Fruit fly (Drosophila melanogaster) whole organism, embryonic: ENCODE data around the gene CG33631.

ENCODE experiments used
- CG1024 ChIP-seq: fragments of 200-800 bp; sonication (Bioruptor generic); IDR thresholded peaks from 2 replicates; pipeline ENCODE4 v1.3.6; 2022; ENCODE audit warnings: missing biosample characterization, missing genetic modification characterization
- CG10431 ChIP-seq: fragments of 200-800 bp; sonication (Bioruptor generic); optimal IDR thresholded peaks from 3 replicates; lab custom pipeline; 2018; ENCODE audit warnings: missing biosample characterization, mild to moderate bottlenecking, missing genetic modification characterization
- CG10979 ChIP-seq: fragments of 200-800 bp; sonication (Bioruptor generic); optimal IDR thresholded peaks from 2 replicates; lab custom pipeline; 2018; ENCODE audit warnings: missing biosample characterization, mild to moderate bottlenecking, missing genetic modification characterization, moderate library complexity
- CG11504 ChIP-seq: fragments of 200-800 bp; sonication (Bioruptor generic); optimal IDR thresholded peaks from 3 replicates; lab custom pipeline; 2019; ENCODE audit warnings: missing biosample characterization, mild to moderate bottlenecking, missing genetic modification characterization, moderate library complexity
- CG11695 ChIP-seq: fragments of 200-800 bp; sonication (Bioruptor generic); IDR thresholded peaks from 3 replicates; pipeline ENCODE4 v1.3.6; 2022; ENCODE audit warnings: missing biosample characterization, missing genetic modification characterization
- CG13296 ChIP-seq: fragments of 200-800 bp; sonication (Bioruptor generic); optimal IDR thresholded peaks from 3 replicates; lab custom pipeline; 2018; ENCODE audit warnings: missing biosample characterization, mild to moderate bottlenecking, missing genetic modification characterization
- CG14014 ChIP-seq: fragments of 200-800 bp; sonication (Bioruptor generic); IDR thresholded peaks from 2 replicates; pipeline ENCODE4 v1.3.6; 2022; ENCODE audit warnings: missing biosample characterization, missing genetic modification characterization
- CG14441 ChIP-seq: fragments of 200-800 bp; sonication (Bioruptor generic); IDR thresholded peaks from 2 replicates; pipeline ENCODE4 v1.3.6; 2022; ENCODE audit warnings: missing biosample characterization, missing genetic modification characterization
- CG16863 ChIP-seq: fragments of 200-800 bp; sonication (Bioruptor generic); optimal IDR thresholded peaks from 3 replicates; lab custom pipeline; 2016; ENCODE audit warnings: missing biosample characterization, missing genetic modification characterization
- CG17186 ChIP-seq: fragments of 200-800 bp; sonication (Bioruptor generic); optimal IDR thresholded peaks from 3 replicates; lab custom pipeline; 2017; ENCODE audit warnings: missing biosample characterization, missing genetic modification reagents, missing genetic modification characterization
- CG17359 ChIP-seq: fragments of 200-800 bp; sonication (Bioruptor generic); optimal IDR thresholded peaks from 3 replicates; lab custom pipeline; 2018; ENCODE audit warnings: missing biosample characterization, mild to moderate bottlenecking, missing genetic modification characterization, moderate library complexity
- CG31224 ChIP-seq: fragments of 200-800 bp; sonication (Bioruptor generic); IDR thresholded peaks from 2 replicates; pipeline ENCODE4 v1.3.6; 2022; ENCODE audit warnings: missing biosample characterization, missing genetic modification characterization
- CG3281 ChIP-seq: fragments of 200-800 bp; sonication (Bioruptor generic); optimal IDR thresholded peaks from 3 replicates; lab custom pipeline; 2017; ENCODE audit warnings: missing biosample characterization, mild to moderate bottlenecking, missing genetic modification characterization
- CG3995 ChIP-seq: fragments of 200-800 bp; sonication (Bioruptor generic); optimal IDR thresholded peaks from 3 replicates; lab custom pipeline; 2016; ENCODE audit warnings: missing biosample characterization, missing genetic modification characterization
- CG4404 ChIP-seq: fragments of 200-800 bp; sonication (Bioruptor generic); IDR thresholded peaks from 2 replicates; pipeline ENCODE4 v1.3.6; 2022; ENCODE audit warnings: missing biosample characterization, missing genetic modification characterization
- CG4854 ChIP-seq: fragments of 200-800 bp; sonication (Bioruptor generic); optimal IDR thresholded peaks from 2 replicates; lab custom pipeline; 2016; ENCODE audit warnings: missing biosample characterization, missing genetic modification characterization, inconsistent platforms
- CG5245 ChIP-seq: fragments of 200-800 bp; sonication (Bioruptor generic); optimal IDR thresholded peaks from 3 replicates; lab custom pipeline; 2016; ENCODE audit warnings: missing biosample characterization, missing genetic modification characterization
- CG6254 ChIP-seq: fragments of 200-800 bp; sonication (Bioruptor generic); optimal IDR thresholded peaks from 3 replicates; lab custom pipeline; 2017; ENCODE audit warnings: mild to moderate bottlenecking, missing biosample characterization, missing genetic modification reagents, missing genetic modification characterization
- CG6272 ChIP-seq: fragments of 200-800 bp; sonication (Bioruptor generic); IDR thresholded peaks from 2 replicates; pipeline ENCODE4 v1.3.6; 2022; ENCODE audit warnings: missing biosample characterization, missing genetic modification characterization
- CG9817 ChIP-seq: fragments of 200-800 bp; sonication (Bioruptor generic); optimal IDR thresholded peaks from 2 replicates; lab custom pipeline; 2018; ENCODE audit warnings: missing biosample characterization, mild to moderate bottlenecking, missing genetic modification characterization, moderate library complexity
- Dad ChIP-seq: fragments of 200-800 bp; sonication (Bioruptor generic); optimal IDR thresholded peaks from 3 replicates; lab custom pipeline; 2016; ENCODE audit warnings: missing biosample characterization, missing genetic modification characterization
- H15 ChIP-seq: fragments of 200-800 bp; sonication (Bioruptor generic); IDR thresholded peaks from 3 replicates; pipeline ENCODE4 v1.3.6; 2022; ENCODE audit warnings: missing biosample characterization, missing genetic modification characterization
- HLHmδ ChIP-seq: fragments of 200-800 bp; sonication (Bioruptor generic); optimal IDR thresholded peaks from 2 replicates; lab custom pipeline; 2018; ENCODE audit warnings: missing biosample characterization, mild to moderate bottlenecking, missing genetic modification characterization, moderate library complexity
- Hey ChIP-seq: fragments of 200-800 bp; sonication (Bioruptor generic); optimal IDR thresholded peaks from 3 replicates; lab custom pipeline; 2018; ENCODE audit warnings: missing biosample characterization, mild to moderate bottlenecking, missing genetic modification characterization
- Hr3 ChIP-seq: fragments of 200-800 bp; sonication (Bioruptor generic); optimal IDR thresholded peaks from 3 replicates; lab custom pipeline; 2016; ENCODE audit warnings: missing biosample characterization, missing genetic modification characterization
- NFAT ChIP-seq: fragments of 200-800 bp; sonication (Bioruptor generic); IDR thresholded peaks from 2 replicates; pipeline ENCODE4 v1.3.6; 2022; ENCODE audit warnings: missing biosample characterization, missing genetic modification characterization
- Neu2 ChIP-seq: fragments of 200-800 bp; sonication (Bioruptor generic); optimal IDR thresholded peaks from 3 replicates; lab custom pipeline; 2016; ENCODE audit warnings: missing biosample characterization, missing genetic modification characterization, borderline replicate concordance
- Pdp1 ChIP-seq, 2 experiments: fragments of 200-800 bp; sonication (Bioruptor generic); optimal IDR thresholded peaks; 3 replicates each; lab custom pipeline; 2016; ENCODE audit warnings: missing biosample characterization in 2 of 2, missing genetic modification characterization in 2 of 2, mild to moderate bottlenecking in 1 of 2, moderate library complexity in 1 of 2
- Trl ChIP-seq, 3 experiments: fragments of >200 bp in 2 of 3; fragments of 200-800 bp in 1 of 3; sonication (Bioruptor generic) in 1 of 3; optimal IDR thresholded peaks; 2 replicates in 1 of 3; 3 replicates in 2 of 3; lab custom pipeline; 2016 to 2017; ENCODE audit warnings: missing biosample characterization in 1 of 3, missing genetic modification characterization in 1 of 3
- Vsx1 ChIP-seq: fragments of 200-800 bp; sonication (Bioruptor generic); optimal IDR thresholded peaks from 2 replicates; lab custom pipeline; 2017; ENCODE audit warnings: missing biosample characterization, mild to moderate bottlenecking, missing genetic modification characterization, missing genetic modification reagents
- Xbp1 ChIP-seq: fragments of 200-800 bp; sonication (Bioruptor generic); optimal IDR thresholded peaks from 3 replicates; lab custom pipeline; 2016; ENCODE audit warnings: missing biosample characterization, mild to moderate bottlenecking, missing genetic modification characterization
- bab2 ChIP-seq: fragments of 200-800 bp; sonication (Bioruptor generic); optimal IDR thresholded peaks from 2 replicates; lab custom pipeline; 2016; ENCODE audit warnings: missing biosample characterization, missing genetic modification characterization
- exex ChIP-seq: fragments of 200-800 bp; sonication (Bioruptor generic); optimal IDR thresholded peaks from 4 replicates; lab custom pipeline; 2018; ENCODE audit warnings: missing biosample characterization, mild to moderate bottlenecking, missing genetic modification characterization, moderate library complexity
- gce ChIP-seq: fragments of 200-800 bp; sonication (Bioruptor generic); IDR thresholded peaks from 3 replicates; pipeline ENCODE4 v1.3.6; 2022; ENCODE audit warnings: missing biosample characterization, missing genetic modification characterization
- grn ChIP-seq: fragments of 200-800 bp; sonication (Bioruptor generic); optimal IDR thresholded peaks from 3 replicates; lab custom pipeline; 2017; ENCODE audit warnings: missing biosample characterization, missing genetic modification characterization
- her ChIP-seq: fragments of 200-800 bp; sonication (Bioruptor generic); optimal IDR thresholded peaks from 2 replicates; lab custom pipeline; 2016; ENCODE audit warnings: missing biosample characterization, missing genetic modification characterization
- kay ChIP-seq: fragments of 200-800 bp; sonication (Bioruptor generic); optimal IDR thresholded peaks from 2 replicates; lab custom pipeline; 2016; ENCODE audit warnings: missing biosample characterization, missing genetic modification characterization
- lilli ChIP-seq: fragments of 200-800 bp; sonication (Bioruptor generic); optimal IDR thresholded peaks from 3 replicates; lab custom pipeline; 2016; ENCODE audit warnings: missing biosample characterization, missing genetic modification characterization
- onecut ChIP-seq: fragments of 200-800 bp; sonication (Bioruptor generic); IDR thresholded peaks from 2 replicates; pipeline ENCODE4 v1.3.6; 2022; ENCODE audit warnings: missing biosample characterization, missing genetic modification characterization
- p53 ChIP-seq: fragments of 200-800 bp; sonication (Bioruptor generic); optimal IDR thresholded peaks from 2 replicates; lab custom pipeline; 2016; ENCODE audit warnings: missing biosample characterization, missing genetic modification characterization
- pita ChIP-seq: fragments of 200-800 bp; sonication (Bioruptor generic); optimal IDR thresholded peaks from 2 replicates; lab custom pipeline; 2017; ENCODE audit warnings: missing biosample characterization, mild to moderate bottlenecking, missing genetic modification characterization
- psq ChIP-seq: fragments of 200-800 bp; sonication (Bioruptor generic); optimal IDR thresholded peaks from 2 replicates; lab custom pipeline; 2017; ENCODE audit warnings: missing biosample characterization, missing genetic modification characterization
- repo ChIP-seq: fragments of 200-800 bp; sonication (Bioruptor generic); optimal IDR thresholded peaks from 2 replicates; lab custom pipeline; 2016; ENCODE audit warnings: missing biosample characterization, missing genetic modification characterization
- rib ChIP-seq: fragments of 200-800 bp; sonication (Bioruptor generic); IDR thresholded peaks from 2 replicates; pipeline ENCODE4 v1.3.6; 2022; ENCODE audit warnings: missing biosample characterization, missing genetic modification characterization
- ro ChIP-seq: fragments of 200-800 bp; sonication (Bioruptor generic); IDR thresholded peaks from 2 replicates; pipeline ENCODE4 v1.3.6; 2022; ENCODE audit warnings: missing biosample characterization, missing genetic modification characterization
- row ChIP-seq: fragments of 200-800 bp; sonication (Bioruptor generic); IDR thresholded peaks from 3 replicates; pipeline ENCODE4 v1.3.6; 2022; ENCODE audit warnings: missing biosample characterization, missing genetic modification characterization
- sens-2 ChIP-seq: fragments of 200-800 bp; sonication (Bioruptor generic); IDR thresholded peaks from 2 replicates; pipeline ENCODE4 v1.3.6; 2022; ENCODE audit warnings: missing biosample characterization, missing genetic modification characterization
- tap ChIP-seq: fragments of 200-800 bp; optimal IDR thresholded peaks from 3 replicates; lab custom pipeline; 2019; ENCODE audit warnings: missing biosample characterization, mild to moderate bottlenecking, missing genetic modification characterization, moderate library complexity
- trh ChIP-seq: fragments of 200-800 bp; sonication (Bioruptor generic); optimal IDR thresholded peaks from 2 replicates; lab custom pipeline; 2016; ENCODE audit warnings: missing biosample characterization, missing genetic modification characterization
- yki ChIP-seq: fragments of >200 bp; optimal IDR thresholded peaks from 3 replicates; lab custom pipeline; 2018

CG33631 gene

DNA sequence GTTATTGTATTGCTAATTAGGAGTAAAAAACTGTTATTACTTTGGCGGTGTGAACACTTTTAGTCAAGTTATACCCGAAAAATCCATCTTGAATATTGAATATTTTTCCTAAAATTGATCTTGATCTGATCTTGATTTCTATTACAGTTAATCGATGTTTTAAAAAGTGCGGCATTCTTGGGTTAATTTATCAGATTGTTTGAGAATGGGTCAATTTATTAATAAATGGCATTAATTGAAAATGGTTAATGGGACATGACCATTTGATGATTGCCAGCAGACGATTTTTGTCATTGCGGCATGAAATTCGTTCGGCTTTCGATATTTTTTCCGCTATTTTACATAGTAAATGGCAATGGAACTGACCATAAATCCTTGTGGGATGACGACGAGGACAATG, at the start of gene CG33631:
CG33631 (plus strand) TSS at position 301 of the 400 bp plus-strand sequence.
- no peak for TF ChIP-seq CG11504
- no peak for TF ChIP-seq ro
- TF ChIP-seq Vsx1 (GFP tag; lab: Kevin White, UChicago): no peak
- TF ChIP-seq trh (GFP tag; lab: Kevin White, UChicago): no peak
- no peak for TF ChIP-seq lilli (GFP tag; lab: Kevin White, UChicago)
- TF ChIP-seq p53 (GFP tag; lab: Kevin White, UChicago): no peak
- no peak for TF ChIP-seq Hr3 (GFP tag; lab: Kevin White, UChicago)
- no peak for TF ChIP-seq CG10431 (GFP tag; lab: Kevin White, UChicago)
- TF ChIP-seq CG5245: no peak
- TF ChIP-seq tap (tag; lab: Kevin White, UChicago): no peak
- TF ChIP-seq psq: no peak
- TF ChIP-seq Xbp1 (GFP tag; lab: Kevin White, UChicago): no peak
- TF ChIP-seq yki (lab: Kevin White, UChicago): no peak
- TF ChIP-seq grn (GFP tag; lab: Kevin White, UChicago): no peak
- TF ChIP-seq CG1024 (GFP tag; lab: Robert Waterston, UW): no peak
- TF ChIP-seq Dad: no peak

dm6 chr3R:10024032-10024712, 39.6 kb upstream of the CG33631 start:
- no peak for TF ChIP-seq sens-2 (GFP tag; lab: Robert Waterston, UW)
- no peak for TF ChIP-seq Neu2 (GFP tag; lab: Kevin White, UChicago)
- no peak for TF ChIP-seq HLHmδ (GFP tag; lab: Kevin White, UChicago)
- TF ChIP-seq CG9817 (tag; lab: Kevin White, UChicago): peak; percentile 21
- no peak for TF ChIP-seq Trl (optimal IDR thresholded peaks at IDR 0.05; lab: Kevin White, UChicago)
- TF ChIP-seq Trl (GFP tag; optimal IDR thresholded peaks at IDR 0.05; lab: Kevin White, UChicago): peak; percentile 36
- peak; percentile 3 for TF ChIP-seq exex
- TF ChIP-seq CG4854 (GFP tag; lab: Kevin White, UChicago): peak; percentile 13
- peak; percentile 24 for TF ChIP-seq kay (GFP tag; lab: Kevin White, UChicago)
- peak; percentile 54 for TF ChIP-seq NFAT
- no peak for TF ChIP-seq CG10979
- TF ChIP-seq CG4404 (GFP tag; lab: Robert Waterston, UW): no peak
- TF ChIP-seq CG16863 (GFP tag; lab: Kevin White, UChicago): peak; percentile 4
- TF ChIP-seq her (GFP tag; lab: Kevin White, UChicago): peak; percentile 54
- 0 out of 3 replicates have a peak, but pooled peaks have one; percentile 23 for TF ChIP-seq H15
- TF ChIP-seq bab2 (GFP tag; lab: Kevin White, UChicago): peak; percentile 55
- peak in 1 of 2 experiments; percentile 30 for TF ChIP-seq Pdp1 (GFP tag; optimal IDR thresholded peaks at IDR 0.05; lab: Kevin White, UChicago)
- TF ChIP-seq CG14441 (GFP tag; lab: Robert Waterston, UW): peak; percentile 62
- no peak for TF ChIP-seq CG17186 (GFP tag; lab: Kevin White, UChicago)
- no peak for TF ChIP-seq CG6254 (GFP tag; lab: Kevin White, UChicago)
- 0 out of 3 replicates have a peak, but pooled peaks have one; percentile 4 for TF ChIP-seq gce (GFP tag; lab: Robert Waterston, UW)
- TF ChIP-seq CG3995: no peak
- no peak for TF ChIP-seq CG13296 (GFP tag; lab: Kevin White, UChicago)
- peak; percentile 48 for TF ChIP-seq CG3281
- 0 out of 2 replicates have a peak, but pooled peaks have one; percentile 37 for TF ChIP-seq rib
- peak; percentile 63 for TF ChIP-seq CG14014 (GFP tag; lab: Robert Waterston, UW)
- 0 out of 2 replicates have a peak, but pooled peaks have one; percentile 16 for TF ChIP-seq CG31224 (GFP tag; lab: Robert Waterston, UW)
- no peak for TF ChIP-seq Hey (tag; lab: Kevin White, UChicago)
- peak; percentile 95 for TF ChIP-seq onecut (GFP tag; lab: Robert Waterston, UW)
- peak; percentile 26 for TF ChIP-seq repo
- TF ChIP-seq pita (GFP tag; lab: Kevin White, UChicago): no peak
- TF ChIP-seq CG17359 (tag; lab: Kevin White, UChicago): no peak
- 0 out of 2 replicates have a peak, but pooled peaks have one; percentile 9 for TF ChIP-seq CG6272 (GFP tag; lab: Robert Waterston, UW)
- TF ChIP-seq CG11695 (GFP tag; lab: Robert Waterston, UW): peak; percentile 41; the same call in 1 of the 3 replicates
- TF ChIP-seq row: peak; percentile 71
